Fruit fly (Drosophila melanogaster) whole organism, adult: ENCODE results near the gene Lkb1.

Experiments
- CG11617 ChIP-seq: fragments of 200-800 bp; sonication (Bioruptor generic); optimal IDR thresholded peaks from 2 replicates; lab custom pipeline; 2017; ENCODE audit warnings: mild to moderate bottlenecking, missing biosample characterization, missing genetic modification reagents, missing genetic modification characterization
- CG1620 ChIP-seq: fragments of 200-800 bp; sonication (Bioruptor generic); optimal IDR thresholded peaks from 2 replicates; lab custom pipeline; 2016; ENCODE audit warnings: missing biosample characterization, missing genetic modification characterization
- Crg-1 ChIP-seq: fragments of 200-800 bp; sonication (Bioruptor generic); optimal IDR thresholded peaks from 2 replicates; lab custom pipeline; 2016; ENCODE audit warnings: missing biosample characterization, missing genetic modification characterization
- pad ChIP-seq: fragments of 200-800 bp; sonication (Bioruptor generic); optimal IDR thresholded peaks from 3 replicates; lab custom pipeline; 2017; ENCODE audit warnings: missing biosample characterization, missing genetic modification characterization, mild to moderate bottlenecking, moderate library complexity, missing genetic modification reagents

- TF ChIP-seq pad (GFP tag; lab: Kevin White, UChicago): no peak
- TF ChIP-seq CG1620 (GFP tag; lab: Kevin White, UChicago): no peak
- peak; percentile 64 for TF ChIP-seq CG11617 (GFP tag; lab: Kevin White, UChicago)
- no peak for TF ChIP-seq Crg-1 (GFP tag; lab: Kevin White, UChicago)
Observed at dm6 chr3R:13713541-13713940, 37.2 kb downstream of the Lkb1 start.
